Fruit fly (Drosophila melanogaster) whole organism: ENCODE measurements around the gene LSm-4.

Experiments
- CG8478 ChIP-seq: fragments of >200 bp; optimal IDR thresholded peaks from 2 replicates; lab custom pipeline; 2018; ENCODE audit warnings: inconsistent platforms
- Dll ChIP-seq: fragments of >200 bp; optimal IDR thresholded peaks from 2 replicates; lab custom pipeline; 2017
- EcR ChIP-seq, 2 experiments: fragments of >200 bp; optimal IDR thresholded peaks; 2 replicates each; lab custom pipeline; 2017; ENCODE audit warnings: missing biosample characterization in 2 of 2, missing genetic modification characterization in 2 of 2, missing genetic modification reagents in 2 of 2
- pan ChIP-seq: fragments of >200 bp; optimal IDR thresholded peaks from 2 replicates; lab custom pipeline; 2017
- psq ChIP-seq: fragments of >200 bp; optimal IDR thresholded peaks from 2 replicates; lab custom pipeline; 2017
- usp ChIP-seq: fragments of >200 bp; optimal IDR thresholded peaks from 2 replicates; lab custom pipeline; 2017; ENCODE audit warnings: missing biosample characterization, missing genetic modification characterization, mixed read lengths

DNA sequence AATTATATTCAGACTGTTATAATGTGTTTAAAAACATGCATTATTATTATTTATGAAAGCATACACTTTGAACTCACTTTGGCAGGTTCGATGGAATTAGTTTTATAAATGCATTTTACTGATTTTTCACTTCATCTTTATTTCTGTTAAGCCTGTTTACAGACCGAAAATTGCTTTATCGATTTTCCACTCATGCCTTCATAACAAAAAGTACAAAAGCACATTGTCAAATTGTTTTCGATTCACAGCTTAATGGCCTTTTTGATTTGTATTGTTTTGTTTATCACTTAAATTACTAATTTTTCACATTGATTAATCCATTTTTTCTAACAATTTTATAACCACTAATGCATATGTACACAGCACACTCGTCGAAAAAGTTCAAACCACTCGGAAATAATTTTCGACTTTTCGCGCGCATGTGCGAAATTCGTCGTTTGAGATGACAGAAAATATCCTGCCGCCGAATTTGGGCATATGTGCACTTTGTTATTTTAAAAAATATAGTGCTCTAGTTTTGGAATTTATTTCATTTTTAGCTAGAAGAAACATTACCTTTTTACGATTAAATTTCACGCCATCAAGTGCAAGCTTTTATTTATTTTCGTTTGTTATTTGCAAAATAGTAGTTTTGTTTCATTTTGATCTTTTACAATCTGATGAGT lies 31.3 kb downstream of the LSm-4 start, which contains the start of gene rho-5:
- TF ChIP-seq CG8478 (lab: Kevin White, UChicago), result no peak
- TF ChIP-seq EcR (GFP tag; optimal IDR thresholded peaks at IDR 0.05; lab: Kevin White, UChicago), result no peak
- TF ChIP-seq usp, result no peak
- no peak for TF ChIP-seq pan
- no peak for TF ChIP-seq psq
- no peak for TF ChIP-seq Dll (lab: Kevin White, UChicago)
